Fruit fly (Drosophila melanogaster) whole organism, adult: Measurements from ENCODE around the gene chrb.

Experiments
- CG11617 ChIP-seq: fragments of 200-800 bp; sonication (Bioruptor generic); optimal IDR thresholded peaks from 2 replicates; lab custom pipeline; 2017; ENCODE audit warnings: mild to moderate bottlenecking, missing biosample characterization, missing genetic modification reagents, missing genetic modification characterization
- CG12768 ChIP-seq: fragments of 200-800 bp; sonication (Bioruptor generic); optimal IDR thresholded peaks from 2 replicates; lab custom pipeline; 2017; ENCODE audit warnings: missing biosample characterization, missing genetic modification characterization, mild to moderate bottlenecking, moderate library complexity, missing genetic modification reagents
- CG14711 ChIP-seq: fragments of 200-800 bp; sonication (Bioruptor generic); optimal IDR thresholded peaks from 2 replicates; lab custom pipeline; 2018; ENCODE audit warnings: missing biosample characterization, mild to moderate bottlenecking, missing genetic modification characterization, moderate library complexity
- CG1620 ChIP-seq: fragments of 200-800 bp; sonication (Bioruptor generic); optimal IDR thresholded peaks from 2 replicates; lab custom pipeline; 2016; ENCODE audit warnings: missing biosample characterization, missing genetic modification characterization
- CG33017 ChIP-seq: fragments of 200-800 bp; sonication (Bioruptor generic); optimal IDR thresholded peaks from 2 replicates; lab custom pipeline; 2018; ENCODE audit warnings: missing biosample characterization, mild to moderate bottlenecking, missing genetic modification characterization, moderate library complexity
- CG5204 ChIP-seq: fragments of 200-800 bp; sonication (Bioruptor generic); optimal IDR thresholded peaks from 2 replicates; lab custom pipeline; 2016; ENCODE audit warnings: missing biosample characterization, missing genetic modification characterization
- CG7045 ChIP-seq: fragments of 200-800 bp; sonication (Bioruptor generic); optimal IDR thresholded peaks from 2 replicates; lab custom pipeline; 2017; ENCODE audit warnings: missing biosample characterization, mild to moderate bottlenecking, missing genetic modification characterization
- CG7101 ChIP-seq: fragments of 200-800 bp; sonication (Bioruptor generic); optimal IDR thresholded peaks from 2 replicates; lab custom pipeline; 2018; ENCODE audit warnings: missing biosample characterization, mild to moderate bottlenecking, missing genetic modification characterization, moderate library complexity
- Clk ChIP-seq: fragments of 200-800 bp; sonication (Bioruptor generic); optimal IDR thresholded peaks from 2 replicates; lab custom pipeline; 2017; ENCODE audit warnings: missing biosample characterization, missing genetic modification characterization
- Crg-1 ChIP-seq: fragments of 200-800 bp; sonication (Bioruptor generic); optimal IDR thresholded peaks from 2 replicates; lab custom pipeline; 2016; ENCODE audit warnings: missing biosample characterization, missing genetic modification characterization
- Hr96 ChIP-seq: fragments of 200-800 bp; sonication (Bioruptor generic); optimal IDR thresholded peaks from 2 replicates; lab custom pipeline; 2016; ENCODE audit warnings: missing biosample characterization, missing genetic modification characterization
- Mnt ChIP-seq: fragments of 200-800 bp; sonication (Bioruptor generic); optimal IDR thresholded peaks from 2 replicates; lab custom pipeline; 2016; ENCODE audit warnings: missing biosample characterization, mild to moderate bottlenecking, missing genetic modification characterization
- bab1 ChIP-seq: fragments of 200-800 bp; sonication (Bioruptor generic); optimal IDR thresholded peaks from 3 replicates; lab custom pipeline; 2019; ENCODE audit warnings: missing biosample characterization, mild to moderate bottlenecking, missing genetic modification characterization, moderate library complexity
- cic ChIP-seq: fragments of 200-800 bp; sonication (Bioruptor generic); optimal IDR thresholded peaks from 2 replicates; lab custom pipeline; 2017; ENCODE audit warnings: missing biosample characterization, mild to moderate bottlenecking, missing genetic modification characterization, moderate library complexity
- cnc ChIP-seq, 2 experiments: fragments of >200 bp; optimal IDR thresholded peaks; 2 replicates each; lab custom pipeline; 2017
- kay ChIP-seq: fragments of 200-800 bp; sonication (Bioruptor generic); peaks from one replicate; lab custom pipeline; 2016; ENCODE audit warnings: missing biosample characterization, missing genetic modification characterization, borderline replicate concordance
- ovo ChIP-seq: fragments of 200-800 bp; sonication (Bioruptor generic); optimal IDR thresholded peaks from 2 replicates; lab custom pipeline; 2016; ENCODE audit warnings: missing biosample characterization, missing genetic modification characterization
- pad ChIP-seq: fragments of 200-800 bp; sonication (Bioruptor generic); optimal IDR thresholded peaks from 3 replicates; lab custom pipeline; 2017; ENCODE audit warnings: missing biosample characterization, missing genetic modification characterization, mild to moderate bottlenecking, moderate library complexity, missing genetic modification reagents
- tj ChIP-seq: fragments of 200-800 bp; sonication (Bioruptor generic); optimal IDR thresholded peaks from 3 replicates; lab custom pipeline; 2017; ENCODE audit warnings: missing biosample characterization, mild to moderate bottlenecking, missing genetic modification characterization, moderate library complexity
- toe ChIP-seq: fragments of 200-800 bp; sonication (Bioruptor generic); optimal IDR thresholded peaks from 2 replicates; lab custom pipeline; 2016; ENCODE audit warnings: missing biosample characterization, missing genetic modification characterization

chrb gene

dm6 chr3L:11487327-11487973 is at the start of gene chrb:
Gene chrb, plus strand, starts transcription at chr3L:11487550.
- TF ChIP-seq CG14711 (tag; lab: Kevin White, UChicago), result peak; percentile 31
- TF ChIP-seq CG7045, result no peak
- no peak for TF ChIP-seq toe
- TF ChIP-seq bab1, result peak; percentile 74
- peak; percentile 18 for TF ChIP-seq CG1620 (GFP tag; lab: Kevin White, UChicago)
- peak; percentile 32 for TF ChIP-seq ovo (GFP tag; lab: Kevin White, UChicago)
- TF ChIP-seq Crg-1 (GFP tag; lab: Kevin White, UChicago), result peak; percentile 4
- peak; percentile 74 for TF ChIP-seq pad (GFP tag; lab: Kevin White, UChicago)
- peak; percentile 60 for TF ChIP-seq cic
- peak; percentile 42 for TF ChIP-seq CG33017 (tag; lab: Kevin White, UChicago)
- no peak for TF ChIP-seq CG5204 (GFP tag; lab: Kevin White, UChicago)
- peak; percentile 50 for TF ChIP-seq CG7101 (tag; lab: Kevin White, UChicago)
- TF ChIP-seq CG11617 (GFP tag; lab: Kevin White, UChicago), result peak; percentile 56
- peak; percentile 27 for TF ChIP-seq CG12768 (GFP tag; lab: Kevin White, UChicago)
- TF ChIP-seq Hr96 (GFP tag; lab: Kevin White, UChicago), result no peak
- no peak for TF ChIP-seq cnc (optimal IDR thresholded peaks at IDR 0.05; lab: Kevin White, UChicago)
- peak; percentile 83 for TF ChIP-seq tj
- TF ChIP-seq Mnt (GFP tag; lab: Kevin White, UChicago), result peak; percentile 59

dm6 chr3L:11439570-11439969 is 47.8 kb upstream of the chrb start:
- TF ChIP-seq CG33017 (tag; lab: Kevin White, UChicago) (no peak), CG7101 (tag; lab: Kevin White, UChicago) (no peak), pad (GFP tag; lab: Kevin White, UChicago) (no peak), CG7045 (no peak), tj (no peak), CG11617 (GFP tag; lab: Kevin White, UChicago) (no peak)

DNA sequence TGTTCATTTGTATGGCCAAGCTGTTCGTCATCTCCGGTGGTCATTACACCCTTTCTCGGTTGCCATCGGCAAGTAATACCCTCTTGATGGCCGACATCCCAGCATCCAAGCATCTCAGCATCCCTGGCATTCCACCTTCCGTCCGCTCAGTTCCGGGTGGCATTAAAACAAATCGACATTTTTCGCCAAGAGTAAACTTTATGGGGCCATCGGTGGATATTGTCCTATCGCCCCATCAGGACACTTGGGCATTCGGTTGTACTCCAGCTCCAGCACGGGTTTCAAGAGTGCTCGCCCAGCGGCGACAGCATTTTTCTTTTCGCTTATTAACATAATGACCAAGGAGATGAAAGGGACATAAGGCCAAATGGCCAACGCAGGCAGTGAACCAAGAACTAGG is 47.1 kb upstream of the chrb start:
- TF ChIP-seq Clk, result no peak
- TF ChIP-seq bab1, result no peak
- TF ChIP-seq Crg-1 (GFP tag; lab: Kevin White, UChicago), result no peak
- no peak for TF ChIP-seq toe
- no peak for TF ChIP-seq Mnt (GFP tag; lab: Kevin White, UChicago)
- TF ChIP-seq cic, result no peak
- TF ChIP-seq pad (GFP tag; lab: Kevin White, UChicago), result no peak
- no peak for TF ChIP-seq ovo (GFP tag; lab: Kevin White, UChicago)
- TF ChIP-seq kay (GFP tag; lab: Kevin White, UChicago), result no peak
- TF ChIP-seq CG11617 (GFP tag; lab: Kevin White, UChicago), result no peak
- no peak for TF ChIP-seq cnc (optimal IDR thresholded peaks at IDR 0.05; lab: Kevin White, UChicago)
- TF ChIP-seq CG7045, result no peak
- no peak for TF ChIP-seq CG1620 (GFP tag; lab: Kevin White, UChicago)
- TF ChIP-seq CG14711 (tag; lab: Kevin White, UChicago), result no peak
- TF ChIP-seq CG12768 (GFP tag; lab: Kevin White, UChicago), result no peak
- no peak for TF ChIP-seq CG5204 (GFP tag; lab: Kevin White, UChicago)
- no peak for TF ChIP-seq tj
- no peak for TF ChIP-seq CG7101 (tag; lab: Kevin White, UChicago)
- TF ChIP-seq CG33017 (tag; lab: Kevin White, UChicago), result no peak

dm6 chr3L:11440769-11441168 is 46.6 kb upstream of the chrb start:
- TF ChIP-seq toe, result no peak
- no peak for TF ChIP-seq tj
- no peak for TF ChIP-seq CG33017 (tag; lab: Kevin White, UChicago)
- TF ChIP-seq bab1, result no peak
- TF ChIP-seq CG7101 (tag; lab: Kevin White, UChicago), result no peak
- no peak for TF ChIP-seq pad (GFP tag; lab: Kevin White, UChicago)
- TF ChIP-seq CG11617 (GFP tag; lab: Kevin White, UChicago), result no peak
- no peak for TF ChIP-seq kay (GFP tag; lab: Kevin White, UChicago)
- TF ChIP-seq cic, result no peak
- TF ChIP-seq CG7045, result no peak
- TF ChIP-seq CG12768 (GFP tag; lab: Kevin White, UChicago), result no peak
- TF ChIP-seq ovo (GFP tag; lab: Kevin White, UChicago), result no peak
- no peak for TF ChIP-seq CG5204 (GFP tag; lab: Kevin White, UChicago)
- TF ChIP-seq cnc (optimal IDR thresholded peaks at IDR 0.05; lab: Kevin White, UChicago), result no peak

DNA sequence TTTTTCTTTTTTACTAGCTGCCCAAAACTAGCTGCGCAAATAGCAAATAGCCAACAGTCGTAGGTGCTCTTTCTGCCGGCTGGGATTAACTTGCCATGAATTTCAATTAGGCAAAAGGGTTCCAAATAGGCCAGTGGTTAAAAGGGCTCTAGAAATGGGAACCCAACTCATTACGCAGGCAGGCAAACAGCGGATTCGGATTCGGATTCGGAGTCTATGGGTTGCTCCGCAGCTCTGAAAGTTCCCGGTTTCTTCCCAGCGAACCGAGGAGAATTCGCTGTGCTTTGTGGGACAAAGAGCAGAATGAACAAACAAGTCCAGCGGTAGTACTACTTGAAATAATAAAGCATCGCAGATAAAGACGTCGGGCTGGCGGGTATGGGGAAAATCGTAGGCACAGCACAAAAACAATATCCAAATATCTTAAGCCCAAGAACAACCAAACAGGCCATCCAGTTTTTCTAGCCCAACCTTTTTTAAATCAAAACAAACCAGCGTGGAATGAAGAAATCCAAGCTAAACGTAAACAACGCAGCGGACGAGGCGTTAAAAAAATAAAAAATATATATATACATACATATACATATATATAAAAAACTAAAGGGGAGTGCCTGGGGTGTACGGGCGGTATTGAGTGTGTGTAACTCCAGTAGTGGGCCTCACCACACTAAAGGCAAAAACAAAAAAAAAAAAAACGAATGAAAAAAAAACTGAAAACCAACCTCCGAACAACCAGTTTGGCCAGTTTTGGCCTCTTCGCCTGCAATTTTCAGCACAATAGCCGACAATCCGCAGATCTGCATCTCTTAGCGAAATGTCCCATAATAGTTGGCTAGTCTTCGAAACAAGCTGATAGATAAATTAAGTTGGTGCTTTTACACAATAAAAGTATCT is 45.2 kb upstream of the chrb start:
- no peak for TF ChIP-seq tj
- TF ChIP-seq Mnt (GFP tag; lab: Kevin White, UChicago), result no peak
- no peak for TF ChIP-seq cnc (optimal IDR thresholded peaks at IDR 0.05; lab: Kevin White, UChicago)
- no peak for TF ChIP-seq CG7045
- TF ChIP-seq CG14711 (tag; lab: Kevin White, UChicago), result no peak
- no peak for TF ChIP-seq CG12768 (GFP tag; lab: Kevin White, UChicago)
- TF ChIP-seq Crg-1 (GFP tag; lab: Kevin White, UChicago), result no peak
- TF ChIP-seq Clk, result no peak
- no peak for TF ChIP-seq pad (GFP tag; lab: Kevin White, UChicago)
- no peak for TF ChIP-seq Hr96 (GFP tag; lab: Kevin White, UChicago)
